Worm (Caenorhabditis elegans): ENCODE results near the gene mms-19.

mms-19 gene

ce11 chrV:5504807-5505442, 9.2 kb upstream of the mms-19 start, which contains the start of the genes dnj-19 and nhr-47:
dnj-19 (minus strand) TSS chrV:5504857.
nhr-47 (plus strand) TSS chrV:5505253.
- TF ChIP-seq let-526 (GFP tag; IDR thresholded peaks at IDR 0.05) (0 out of 2 replicates have a peak, but pooled peaks have one; percentile 21), sptf-2 (GFP tag; optimal IDR thresholded peaks at IDR 0.05) (no peak), attf-3 (GFP tag; conservative IDR thresholded peaks at IDR 0.05) (peak; percentile 78), tbp1 (GFP tag; optimal IDR thresholded peaks at IDR 0.05) (peak; percentile 73), snpc-4 (GFP tag; optimal IDR thresholded peaks at IDR 0.05) (peak; percentile 52), snpc-4 (tag; optimal IDR thresholded peaks at IDR 0.05) (peak in 3 of 4 experiments; percentile 76 to 84 (median 78)), snpc-1.1 (tag; optimal IDR thresholded peaks at IDR 0.05; ENCODE audit: insufficient read depth) (no peak), F39B2.1 (GFP tag; IDR thresholded peaks at IDR 0.05) (0 out of 2 replicates have a peak, but pooled peaks have one; percentile 67), B0336.3 (GFP tag; IDR thresholded peaks at IDR 0.05) (peak; percentile 95), F23B12.7 (tag; optimal IDR thresholded peaks at IDR 0.05; ENCODE audit: insufficient read depth) (peak; percentile 52), ekl-4 (GFP tag; IDR thresholded peaks at IDR 0.05) (peak; percentile 96), madf-3 (GFP tag; IDR thresholded peaks at IDR 0.05) (peak; percentile 91), D2030.7 (GFP tag; IDR thresholded peaks at IDR 0.05) (peak; percentile 84), efl-1 (GFP tag; optimal IDR thresholded peaks at IDR 0.05) (peak; percentile 41), attf-5 (GFP tag; optimal IDR thresholded peaks at IDR 0.05) (peak; percentile 89), sdz-38 (tag; optimal IDR thresholded peaks at IDR 0.05) (no peak), atf-7 (tag; optimal IDR thresholded peaks at IDR 0.05) (peak; percentile 87), lsy-27 (tag; optimal IDR thresholded peaks at IDR 0.05; ENCODE audit: borderline replicate concordance, insufficient read depth) (no peak), tbx-9 (tag; optimal IDR thresholded peaks at IDR 0.05; ENCODE audit: borderline replicate concordance) (no peak), tlf-1 (GFP tag; optimal IDR thresholded peaks at IDR 0.05) (peak; percentile 85), dpl-1 (GFP tag; optimal IDR thresholded peaks at IDR 0.05) (peak; percentile 63), nhr-80 (tag; optimal IDR thresholded peaks at IDR 0.05) (peak; percentile 70), aptf-2 (GFP tag; conservative IDR thresholded peaks at IDR 0.05) (no peak; the same call in 1 of the 2 replicates), cebp-2 (GFP tag; IDR thresholded peaks at IDR 0.05) (no peak), snpc-3.4 (tag; optimal IDR thresholded peaks at IDR 0.05) (peak; percentile 42), dpff-1 (tag; optimal IDR thresholded peaks at IDR 0.05) (no peak), let-607 (tag; optimal IDR thresholded peaks at IDR 0.05) (peak; percentile 23 to 86), nfya-2 (GFP tag; IDR thresholded peaks at IDR 0.05) (no peak), chd-7 (tag; optimal IDR thresholded peaks at IDR 0.05) (peak; percentile 83), F52B5.7 (tag; optimal IDR thresholded peaks at IDR 0.05) (no peak), Y56A3A.18 (GFP tag; IDR thresholded peaks at IDR 0.05) (peak; percentile 96), ztf-18 (tag; optimal IDR thresholded peaks at IDR 0.05) (peak; percentile 99), F10E7.11 (tag; optimal IDR thresholded peaks at IDR 0.05) (no peak), T07F8.4 (tag; optimal IDR thresholded peaks at IDR 0.05) (no peak), nfya-1 (tag; optimal IDR thresholded peaks at IDR 0.05; ENCODE audit: borderline replicate concordance, insufficient read depth) (no peak), nfyb-1 (GFP tag; IDR thresholded peaks at IDR 0.05) (peak; percentile 95), nhr-179 (tag; optimal IDR thresholded peaks at IDR 0.05) (no peak), egl-18 (GFP tag; IDR thresholded peaks at IDR 0.05) (0 out of 2 replicates have a peak, but pooled peaks have one; percentile 39), Y95B8A.8 (GFP tag; IDR thresholded peaks at IDR 0.05) (0 out of 2 replicates have a peak, but pooled peaks have one; percentile 32), madf-6 (GFP tag; IDR thresholded peaks at IDR 0.05) (peak; percentile 89), F57A8.1 (GFP tag; optimal IDR thresholded peaks at IDR 0.05) (no peak), nhr-120 (GFP tag; IDR thresholded peaks at IDR 0.05) (no peak), somi-1 (GFP tag; optimal IDR thresholded peaks at IDR 0.05) (peak; percentile 55), ccch-3 (GFP tag; optimal IDR thresholded peaks at IDR 0.05) (no peak), ztf-28 (GFP tag; IDR thresholded peaks at IDR 0.05) (0 out of 2 replicates have a peak, but pooled peaks have one; percentile 19), zim-3 (tag; optimal IDR thresholded peaks at IDR 0.05) (peak; percentile 42), ceh-58 (GFP tag; IDR thresholded peaks at IDR 0.05) (no peak)

Measured in whole organism, young adult.